Fruit fly (Drosophila melanogaster): ENCODE data around the gene CG10467.
A peak's percentile ranks its signal among the peaks of the same experiment; 100 is the strongest.

DNA sequence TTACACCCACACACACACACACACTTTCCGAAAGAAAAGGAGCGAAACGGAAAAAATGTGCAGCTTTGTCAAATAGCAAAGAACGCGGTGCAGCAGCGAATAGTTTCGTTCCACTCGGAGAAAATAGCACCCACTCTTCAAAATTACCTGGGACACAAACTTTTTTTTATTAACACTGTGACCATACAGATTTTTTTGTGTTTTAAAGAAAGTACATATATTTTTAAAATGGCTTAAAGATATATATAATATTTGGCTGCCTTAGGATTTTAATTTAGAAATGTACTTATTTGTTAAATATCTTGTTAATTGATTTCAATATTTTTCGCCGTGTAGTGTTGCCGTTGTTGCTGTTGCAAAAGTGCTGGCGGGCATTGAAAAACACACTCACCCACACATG is 10.1 kb downstream of the CG10467 start:
- no peak for TF ChIP-seq Hr38 (GFP tag; optimal IDR thresholded peaks at IDR 0.05)
- peak in 1 of 2 experiments; percentile 46 for TF ChIP-seq salr (GFP tag; optimal IDR thresholded peaks at IDR 0.05)
- TF ChIP-seq CG1621 (tag; optimal IDR thresholded peaks at IDR 0.05): no peak
- peak; percentile 68 for TF ChIP-seq Hr4 (GFP tag; optimal IDR thresholded peaks at IDR 0.05)
- TF ChIP-seq spab (GFP tag; optimal IDR thresholded peaks at IDR 0.05): no peak
- TF ChIP-seq lz (GFP tag; optimal IDR thresholded peaks at IDR 0.05): no peak

Measured in whole organism, prepupa.